Worm (Caenorhabditis elegans) whole organism, young adult: ENCODE data around the gene C56A3.8.

Experiments
- C06A6.2 ChIP-seq: fragments of 200-800 bp; sonication (Bioruptor generic); conservative IDR thresholded peaks from 2 replicates; pipeline ENCODE4 v1.3.6; 2022; ENCODE audit warnings: missing genetic modification characterization, missing compliant biosample characterization
- C17E4.6 ChIP-seq: fragments of 200-800 bp; sonication (Bioruptor generic); IDR thresholded peaks from 2 replicates; pipeline ENCODE4 v1.3.6; 2022; ENCODE audit warnings: missing genetic modification reagents, missing genetic modification characterization, missing compliant biosample characterization
- F10E7.11 ChIP-seq: sonication (generic microtip); optimal IDR thresholded peaks from 2 replicates; lab custom pipeline; 2017; ENCODE audit warnings: mild to moderate bottlenecking, missing genetic modification characterization, moderate library complexity, missing compliant biosample characterization
- F33H1.4 ChIP-seq: fragments of 200-800 bp; sonication (Bioruptor generic); IDR thresholded peaks from 2 replicates; pipeline ENCODE4 v1.3.6; 2022; ENCODE audit warnings: missing genetic modification reagents, missing genetic modification characterization, missing compliant biosample characterization
- F37B4.10 ChIP-seq: fragments of 200-800 bp; sonication (Bioruptor generic); IDR thresholded peaks from 2 replicates; pipeline ENCODE4 v1.3.6; 2022; ENCODE audit warnings: missing genetic modification characterization, missing compliant biosample characterization
- F52B5.7 ChIP-seq: sonication (generic microtip); optimal IDR thresholded peaks from 2 replicates; lab custom pipeline; 2016; ENCODE audit warnings: mild to moderate bottlenecking, missing genetic modification characterization, missing compliant biosample characterization
- F57A8.1 ChIP-seq: fragments of 200-800 bp; sonication (Bioruptor generic); optimal IDR thresholded peaks from 2 replicates; lab custom pipeline; 2018; ENCODE audit warnings: mild to moderate bottlenecking, missing genetic modification characterization, moderate library complexity, missing compliant biosample characterization
- K11D2.4 ChIP-seq: fragments of 200-800 bp; sonication (Bioruptor generic); IDR thresholded peaks from 2 replicates; pipeline ENCODE4 v1.3.6; 2022; ENCODE audit warnings: missing genetic modification reagents, missing genetic modification characterization, missing compliant biosample characterization
- T26A5.8 ChIP-seq: sonication (generic microtip); optimal IDR thresholded peaks from 2 replicates; lab custom pipeline; 2016; ENCODE audit warnings: missing genetic modification characterization, missing compliant biosample characterization
- attf-6 ChIP-seq: fragments of 200-800 bp; sonication (Bioruptor generic); IDR thresholded peaks from 2 replicates; pipeline ENCODE4 v1.3.6; 2022; ENCODE audit warnings: missing genetic modification reagents, missing genetic modification characterization, missing compliant biosample characterization
- bed-2 ChIP-seq: fragments of 200-800 bp; sonication (Bioruptor generic); IDR thresholded peaks from 2 replicates; pipeline ENCODE4 v1.3.6; 2022; ENCODE audit warnings: missing genetic modification reagents, missing genetic modification characterization, missing compliant biosample characterization
- egrh-3 ChIP-seq: fragments of 200-800 bp; sonication (Bioruptor generic); IDR thresholded peaks from 2 replicates; pipeline ENCODE4 v1.3.6; 2022; ENCODE audit warnings: missing genetic modification reagents, missing genetic modification characterization, missing compliant biosample characterization
- ets-4 ChIP-seq: fragments of 200-800 bp; sonication (Bioruptor generic); optimal IDR thresholded peaks from 2 replicates; lab custom pipeline; 2018; ENCODE audit warnings: mild to moderate bottlenecking, missing genetic modification characterization, missing compliant biosample characterization
- hlh-26 ChIP-seq: fragments of 200-800 bp; sonication (Bioruptor generic); conservative IDR thresholded peaks from 2 replicates; pipeline ENCODE4 v1.3.6; 2022; ENCODE audit warnings: missing genetic modification reagents, missing genetic modification characterization, missing compliant biosample characterization
- hmg-1.2 ChIP-seq: fragments of 200-800 bp; sonication (Bioruptor generic); IDR thresholded peaks from 2 replicates; pipeline ENCODE4 v1.3.6; 2022; ENCODE audit warnings: missing genetic modification reagents, missing genetic modification characterization, missing compliant biosample characterization
- lag-1 ChIP-seq: fragments of 200-800 bp; sonication (Bioruptor generic); IDR thresholded peaks from 2 replicates; pipeline ENCODE4 v1.3.6; 2022; ENCODE audit warnings: missing genetic modification reagents, missing genetic modification characterization, missing compliant biosample characterization
- lsy-27 ChIP-seq: sonication (generic microtip); optimal IDR thresholded peaks from 2 replicates; lab custom pipeline; 2017; ENCODE audit warnings: missing genetic modification characterization, mild to moderate bottlenecking, missing compliant biosample characterization, antibody characterized with exemption, missing genotype, borderline replicate concordance; ENCODE audit not compliant: insufficient read depth
- madf-3 ChIP-seq: fragments of 200-800 bp; sonication (Bioruptor generic); IDR thresholded peaks from 2 replicates; pipeline ENCODE4 v1.3.6; 2022; ENCODE audit warnings: missing genetic modification reagents, missing genetic modification characterization, missing compliant biosample characterization
- madf-8 ChIP-seq: fragments of 200-800 bp; sonication (Bioruptor generic); conservative IDR thresholded peaks from 2 replicates; pipeline ENCODE4 v1.3.6; 2022; ENCODE audit warnings: missing genetic modification reagents, missing genetic modification characterization, missing compliant biosample characterization
- mxl-1 ChIP-seq: sonication (generic microtip); optimal IDR thresholded peaks from 2 replicates; lab custom pipeline; 2016; ENCODE audit warnings: missing genetic modification characterization, missing compliant biosample characterization
- nfya-1 ChIP-seq: sonication (generic microtip); optimal IDR thresholded peaks from 2 replicates; lab custom pipeline; 2017; ENCODE audit warnings: antibody characterized with exemption, missing compliant biosample characterization, missing genetic modification characterization, borderline replicate concordance; ENCODE audit not compliant: insufficient read depth
- rpc-1 ChIP-seq, 2 experiments: fragments of 150-350 bp in 1 of 2; sonication (generic microtip) in 1 of 2; optimal IDR thresholded peaks; 2 replicates each; lab custom pipeline; 2014 to 2018; ENCODE audit warnings: missing biosample characterization in 1 of 2, missing genetic modification characterization in 1 of 2, missing genetic modification reagents in 1 of 2, missing genotype in 1 of 2
- somi-1 ChIP-seq: fragments of 200-800 bp; sonication (Bioruptor generic); optimal IDR thresholded peaks from 2 replicates; lab custom pipeline; 2018; ENCODE audit warnings: mild to moderate bottlenecking, missing genetic modification characterization, missing compliant biosample characterization
- unc-62 ChIP-seq: fragments of 150-350 bp; optimal IDR thresholded peaks from 2 replicates; lab custom pipeline; 2014; ENCODE audit warnings: missing biosample characterization, missing genetic modification reagents, missing genetic modification characterization
- ztf-25 ChIP-seq: fragments of 200-800 bp; sonication (Bioruptor generic); IDR thresholded peaks from 2 replicates; pipeline ENCODE4 v1.3.6; 2022; ENCODE audit warnings: missing genetic modification reagents, missing genetic modification characterization, missing compliant biosample characterization
- ztf-28 ChIP-seq: fragments of 200-800 bp; sonication (Bioruptor generic); IDR thresholded peaks from 2 replicates; pipeline ENCODE4 v1.3.6; 2022; ENCODE audit warnings: missing genetic modification reagents, missing genetic modification characterization, missing compliant biosample characterization
- ztf-6 ChIP-seq: fragments of 200-800 bp; sonication (Bioruptor generic); IDR thresholded peaks from 2 replicates; pipeline ENCODE4 v1.3.6; 2022; ENCODE audit warnings: missing genetic modification reagents, missing genetic modification characterization, missing compliant biosample characterization

The C56A3.8 gene

ce11 chrV:13600882-13601281 lies 40.8 kb downstream of the C56A3.8 start, which contains the start of gene rdy-2:
TSS of gene rdy-2 (minus strand) at chrV:13600982.
- no peak for TF ChIP-seq bed-2 (GFP tag; lab: Robert Waterston, UW)
- no peak for TF ChIP-seq unc-62
- TF ChIP-seq hlh-26 (GFP tag; lab: Robert Waterston, UW) = no peak
- no peak for TF ChIP-seq ets-4 (GFP tag; lab: Kevin White, UChicago)
- no peak for TF ChIP-seq T26A5.8 (tag; lab: Kevin White, UChicago)
- TF ChIP-seq F52B5.7 = no peak
- TF ChIP-seq lsy-27 (tag; lab: Kevin White, UChicago) = no peak
- TF ChIP-seq ztf-25 (GFP tag; lab: Robert Waterston, UW) = no peak
- no peak for TF ChIP-seq lag-1
- no peak for TF ChIP-seq rpc-1 (optimal IDR thresholded peaks at IDR 0.05; lab: Kevin White, UChicago)
- no peak for TF ChIP-seq rpc-1 (tag; optimal IDR thresholded peaks at IDR 0.05; lab: Kevin White, UChicago)
- TF ChIP-seq attf-6 = no peak

ce11 chrV:13606651-13607242 lies 46.7 kb downstream of the C56A3.8 start, which contains the start of gene fmo-4:
TSS of gene fmo-4 (minus strand) at chrV:13606701.
- TF ChIP-seq nfya-1 (tag; lab: Kevin White, UChicago) (no peak), F37B4.10 (GFP tag; lab: Robert Waterston, UW) (no peak), madf-8 (GFP tag; lab: Robert Waterston, UW) (no peak), egrh-3 (no peak), C17E4.6 (GFP tag; lab: Robert Waterston, UW) (no peak), F33H1.4 (GFP tag; lab: Robert Waterston, UW) (no peak), F57A8.1 (GFP tag; lab: Kevin White, UChicago) (no peak), attf-6 (no peak), C06A6.2 (GFP tag; lab: Robert Waterston, UW) (no peak), ztf-28 (GFP tag; lab: Robert Waterston, UW) (no peak)

- TF ChIP-seq madf-3 = no peak
- no peak for TF ChIP-seq ztf-6 (GFP tag; lab: Robert Waterston, UW)
- TF ChIP-seq somi-1 = peak; percentile 30
Measured at ce11 chrV:13608486-13608885, 48.4 kb downstream of the C56A3.8 start.

- no peak for TF ChIP-seq mxl-1 (tag; lab: Kevin White, UChicago)
- no peak for TF ChIP-seq F10E7.11 (tag; lab: Kevin White, UChicago)
- no peak for TF ChIP-seq K11D2.4
- peak; percentile 63 for TF ChIP-seq hmg-1.2 (GFP tag; lab: Robert Waterston, UW)
- TF ChIP-seq, all 124 proteins: peak for 1
Measured at ce11 chrV:13609806-13610205, 49.7 kb downstream of the C56A3.8 start.
